Fruit fly (Drosophila melanogaster): Measurements from ENCODE around the gene ATP6AP2.
A peak's percentile ranks its signal among the peaks of the same experiment; 100 is the strongest.

The ATP6AP2 gene

DNA sequence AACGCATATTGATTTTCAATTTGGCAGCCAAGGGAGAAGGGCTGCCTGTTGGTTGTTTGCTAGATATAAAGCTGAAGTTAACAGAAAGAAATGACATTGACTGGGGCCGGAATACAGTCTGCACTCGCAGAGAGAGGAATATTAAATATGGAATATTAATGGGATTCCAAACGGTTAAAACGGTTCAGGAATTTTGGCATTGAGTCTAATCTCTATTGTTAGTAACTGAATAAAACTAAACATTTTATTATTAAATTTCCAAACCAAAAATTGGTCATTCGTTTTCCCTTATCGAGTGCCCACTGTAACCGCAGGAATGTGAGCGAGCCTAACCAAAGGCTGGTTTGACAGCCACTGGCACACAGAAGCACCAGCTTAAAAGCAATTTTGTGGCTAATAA, 47.4 kb upstream of the ATP6AP2 start (continued):
- TF ChIP-seq CG1024 (GFP tag; IDR thresholded peaks at IDR 0.05) (no peak), Ravus (GFP tag; IDR thresholded peaks at IDR 0.05) (no peak), tna (GFP tag; IDR thresholded peaks at IDR 0.05; ENCODE audit: partially characterized antibody) (no peak), toy (GFP tag; IDR thresholded peaks at IDR 0.05) (no peak), dm (GFP tag; optimal IDR thresholded peaks at IDR 0.05) (no peak), CG7839 (tag; optimal IDR thresholded peaks at IDR 0.05) (peak; percentile 3), dpn (GFP tag; optimal IDR thresholded peaks at IDR 0.05) (no peak), grau (tag; optimal IDR thresholded peaks at IDR 0.05) (peak; percentile 73), ash1 (GFP tag; optimal IDR thresholded peaks at IDR 0.05) (no peak), Nf-YA (GFP tag; IDR thresholded peaks at IDR 0.05) (no peak), Hr51 (GFP tag; optimal IDR thresholded peaks at IDR 0.05) (peak in 1 of 2 experiments; percentile 14), Lim3 (GFP tag; IDR thresholded peaks at IDR 0.05) (no peak), yki (optimal IDR thresholded peaks at IDR 0.05) (no peak), sna (GFP tag; IDR thresholded peaks at IDR 0.05; ENCODE audit: partially characterized antibody) (no peak)

- TF ChIP-seq CG10431 (GFP tag; optimal IDR thresholded peaks at IDR 0.05) (no peak), CG14860 (GFP tag; IDR thresholded peaks at IDR 0.05; ENCODE audit: partially characterized antibody) (no peak), CG8924 (tag; optimal IDR thresholded peaks at IDR 0.05) (no peak), trh (GFP tag; optimal IDR thresholded peaks at IDR 0.05) (no peak), gem (tag; optimal IDR thresholded peaks at IDR 0.05) (peak; percentile 19), ind (GFP tag; optimal IDR thresholded peaks at IDR 0.05) (no peak), bab2 (GFP tag; optimal IDR thresholded peaks at IDR 0.05) (no peak), Hand (GFP tag; optimal IDR thresholded peaks at IDR 0.05) (no peak), CG10979 (tag; optimal IDR thresholded peaks at IDR 0.05) (no peak), CG6854 (GFP tag; optimal IDR thresholded peaks at IDR 0.05) (peak; percentile 77), lola (GFP tag; optimal IDR thresholded peaks at IDR 0.05) (no peak), sqz (GFP tag; optimal IDR thresholded peaks at IDR 0.05) (no peak), sob (GFP tag; IDR thresholded peaks at IDR 0.05) (no peak), NFAT (GFP tag; IDR thresholded peaks at IDR 0.05) (no peak), wek (GFP tag; optimal IDR thresholded peaks at IDR 0.05) (no peak), Med (GFP tag) (peak; percentile 49), CG31224 (GFP tag; IDR thresholded peaks at IDR 0.05) (no peak), CG11093 (GFP tag; IDR thresholded peaks at IDR 0.05) (no peak), CG3407 (GFP tag; optimal IDR thresholded peaks at IDR 0.05) (no peak), CG4730 (GFP tag; IDR thresholded peaks at IDR 0.05) (no peak), D19A (tag; optimal IDR thresholded peaks at IDR 0.05) (no peak), seq (GFP tag; IDR thresholded peaks at IDR 0.05) (no peak), B-H2 (GFP tag; optimal IDR thresholded peaks at IDR 0.05) (no peak), her (GFP tag; optimal IDR thresholded peaks at IDR 0.05) (no peak), Ptx1 (GFP tag; IDR thresholded peaks at IDR 0.05) (no peak), klu (GFP tag; IDR thresholded peaks at IDR 0.05) (no peak), Fer3 (tag; optimal IDR thresholded peaks at IDR 0.05) (no peak), Dek (tag; optimal IDR thresholded peaks at IDR 0.05) (peak; percentile 56), CG2199 (GFP tag; IDR thresholded peaks at IDR 0.05) (no peak), tin (GFP tag; optimal IDR thresholded peaks at IDR 0.05) (no peak), tgo (GFP tag; IDR thresholded peaks at IDR 0.05) (no peak), CG3838 (GFP tag; optimal IDR thresholded peaks at IDR 0.05) (no peak), CG4424 (GFP tag; optimal IDR thresholded peaks at IDR 0.05) (no peak), CG7786 (GFP tag; optimal IDR thresholded peaks at IDR 0.05) (no peak), CG18262 (tag; optimal IDR thresholded peaks at IDR 0.05) (no peak), CG34376 (GFP tag; optimal IDR thresholded peaks at IDR 0.05) (no peak), CG33557 (GFP tag; optimal IDR thresholded peaks at IDR 0.05) (no peak), NK7.1 (GFP tag; optimal IDR thresholded peaks at IDR 0.05) (no peak)
Observed at dm6 chr3R:9214235-9214634, 46.2 kb upstream of the ATP6AP2 start.
